Fruit fly (Drosophila melanogaster) whole organism, larva: Measurements from ENCODE around the gene CG13445.

Experiments used
- noc ChIP-seq: fragments of 200-800 bp; sonication (Bioruptor generic); optimal IDR thresholded peaks from 3 replicates; lab custom pipeline; 2019; ENCODE audit warnings: missing biosample characterization, mild to moderate bottlenecking, missing genetic modification characterization, moderate library complexity

Gene CG13445

DNA sequence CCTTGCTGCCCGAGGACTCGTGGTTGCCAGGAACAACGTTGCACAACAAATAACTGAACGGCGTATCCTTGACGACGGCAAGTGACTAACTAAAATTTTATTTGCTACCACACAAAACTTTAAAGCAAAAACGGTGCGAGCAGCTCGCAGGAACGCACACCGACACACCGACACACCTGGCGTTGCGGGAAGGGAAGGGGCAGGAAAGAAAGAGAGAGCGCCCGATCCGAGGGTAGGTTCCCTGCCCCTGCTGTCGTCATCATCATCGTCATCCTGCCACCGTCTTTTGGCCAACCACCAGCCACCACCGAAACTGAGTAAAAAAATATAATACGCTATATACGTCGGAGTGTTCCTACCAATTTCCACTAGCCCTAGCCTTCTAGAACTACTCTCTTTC is 34.7 kb downstream of the CG13445 start, which contains the start of gene meru:
Gene meru (minus strand): TSS at position 101 of the 400 bp plus-strand sequence.
- TF ChIP-seq noc = no peak

DNA sequence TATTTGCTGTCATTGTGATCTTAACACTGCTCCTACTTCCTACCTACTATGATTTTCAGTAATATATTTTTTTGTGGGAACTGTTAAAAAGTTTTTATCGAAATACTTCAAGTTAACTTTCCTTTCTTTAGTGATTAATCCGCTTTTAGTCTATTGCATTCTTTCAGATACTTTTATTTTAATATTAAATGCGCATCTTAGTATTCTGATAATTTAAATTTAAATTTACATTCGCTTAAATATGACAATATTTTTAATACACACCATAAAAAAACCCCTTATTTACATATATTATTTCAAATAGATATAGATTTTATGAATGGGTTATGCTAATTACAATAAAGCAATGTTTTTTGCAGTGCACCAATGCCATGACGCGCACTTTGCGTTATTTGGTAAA is 35.3 kb downstream of the CG13445 start:
- no peak for TF ChIP-seq noc

DNA sequence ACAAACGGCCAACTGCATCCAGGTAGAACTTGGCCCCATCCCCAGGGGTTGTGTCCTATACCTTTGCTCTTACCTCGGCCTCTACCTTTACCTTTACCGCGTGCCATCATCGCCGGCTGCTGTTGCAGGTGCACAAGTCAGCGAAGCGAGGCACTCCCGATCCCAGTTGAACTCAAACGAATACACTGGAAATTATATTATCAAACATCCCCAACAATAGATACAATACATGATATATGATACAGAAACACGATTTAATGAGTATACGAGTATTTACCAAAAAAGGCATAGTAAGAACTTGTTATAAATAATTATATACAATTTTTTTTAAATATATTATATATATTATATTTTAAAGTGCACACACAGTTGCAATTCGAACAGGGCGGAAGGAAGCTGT is 37.9 kb downstream of the CG13445 start:
- no peak for TF ChIP-seq noc

DNA sequence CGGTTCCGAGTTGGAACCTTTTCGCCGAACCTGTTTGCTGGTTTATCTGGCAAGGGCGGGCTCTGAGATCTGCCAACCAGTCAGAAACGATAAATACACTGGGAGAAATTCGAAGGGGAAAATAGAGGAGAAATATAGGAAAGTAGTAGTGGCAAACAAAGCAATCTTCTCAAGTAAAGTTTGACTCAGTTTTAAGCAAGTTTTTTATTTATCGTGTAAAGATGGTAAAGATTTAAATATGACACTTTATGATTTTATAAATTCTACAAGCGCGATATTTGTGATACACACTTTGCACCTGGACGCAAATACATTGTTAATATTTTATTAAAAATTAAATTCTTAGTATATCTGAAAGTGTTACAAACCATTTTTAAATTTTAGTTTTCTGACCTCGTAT is 38.4 kb downstream of the CG13445 start:
- TF ChIP-seq noc = no peak

DNA sequence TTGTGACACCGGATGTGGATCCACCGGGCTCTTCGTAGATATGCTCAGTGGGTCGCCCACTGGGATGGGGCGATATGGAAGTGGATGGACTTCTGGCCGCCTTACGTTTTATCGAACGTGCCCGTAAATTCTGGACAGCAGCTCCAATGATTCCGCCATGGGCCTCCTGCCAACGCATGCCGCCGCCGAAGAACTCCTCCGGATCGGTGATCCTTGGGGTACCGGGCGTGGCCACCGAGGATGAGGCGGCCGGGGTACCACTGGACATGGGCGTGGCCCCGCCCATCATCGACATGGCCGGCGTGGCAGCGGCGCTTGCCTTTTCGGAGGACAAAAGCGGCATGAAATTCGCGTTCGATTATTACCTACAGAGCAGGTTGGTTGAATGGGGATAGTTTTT is 46.8 kb downstream of the CG13445 start:
- TF ChIP-seq noc = no peak
